Fruit fly (Drosophila melanogaster): Measurements from ENCODE around the gene Cpr11A.

dm6 chrX:12457713-12458233, 29.0 kb upstream of the Cpr11A start, which contains the start of gene CG15731:
- no peak for TF ChIP-seq CG8478 (optimal IDR thresholded peaks at IDR 0.05)
- no peak for TF ChIP-seq CTCF (optimal IDR thresholded peaks at IDR 0.05)

Data from S2 (cell line).